Worm (Caenorhabditis elegans) whole organism, L3 larva: ENCODE data around the gene F56D6.13.
"Not testable (repeated sequence)": the region's sequence is repeated elsewhere in the genome, so short reads cannot be mapped to it uniquely, and the experiment has no call there.

Experiments used
- ZK546.5 ChIP-seq: sonication (generic microtip); optimal IDR thresholded peaks from 2 replicates; lab custom pipeline; 2017; ENCODE audit warnings: missing biosample characterization, missing genetic modification characterization
- aly-2 ChIP-seq: fragments of 150-350 bp; optimal IDR thresholded peaks from 2 replicates; lab custom pipeline; 2014; ENCODE audit warnings: missing biosample characterization, missing genetic modification characterization
- ceh-16 ChIP-seq: sonication (generic microtip); optimal IDR thresholded peaks from 2 replicates; lab custom pipeline; 2017; ENCODE audit warnings: missing biosample characterization, missing genetic modification characterization
- ceh-82 ChIP-seq: fragments of 150-350 bp; optimal IDR thresholded peaks from 2 replicates; lab custom pipeline; 2014; ENCODE audit warnings: missing biosample characterization, missing genetic modification characterization
- ceh-9 ChIP-seq: sonication (generic microtip); optimal IDR thresholded peaks from 2 replicates; lab custom pipeline; 2018; ENCODE audit warnings: missing biosample characterization, missing genetic modification characterization
- daf-12 ChIP-seq: fragments of 150-350 bp; optimal IDR thresholded peaks from 2 replicates; lab custom pipeline; 2014; ENCODE audit warnings: missing biosample characterization, missing genetic modification reagents, missing genetic modification characterization
- egl-27 ChIP-seq: sonication (generic microtip); optimal IDR thresholded peaks from 4 replicates; lab custom pipeline; 2017; ENCODE audit warnings: missing biosample characterization, missing genetic modification reagents, missing genetic modification characterization
- egl-5 ChIP-seq: fragments of 150-350 bp; optimal IDR thresholded peaks from 2 replicates; lab custom pipeline; 2017; ENCODE audit warnings: missing biosample characterization, missing genetic modification reagents, missing genetic modification characterization, inconsistent platforms
- fkh-2 ChIP-seq: fragments of 150-350 bp; optimal IDR thresholded peaks from 2 replicates; lab custom pipeline; 2014; ENCODE audit warnings: missing biosample characterization, missing genetic modification reagents, missing genetic modification characterization
- fos-1 ChIP-seq: fragments of 150-350 bp; optimal IDR thresholded peaks from 2 replicates; lab custom pipeline; 2014; ENCODE audit warnings: missing biosample characterization, missing genetic modification characterization
- hmg-11 ChIP-seq: sonication (generic microtip); optimal IDR thresholded peaks from 2 replicates; lab custom pipeline; 2016; ENCODE audit warnings: missing genetic modification characterization, missing compliant biosample characterization
- lin-15B ChIP-seq: fragments of 150-350 bp; optimal IDR thresholded peaks from 2 replicates; lab custom pipeline; 2014; ENCODE audit warnings: missing biosample characterization, missing genetic modification characterization
- lin-39 ChIP-seq: fragments of 150-350 bp; optimal IDR thresholded peaks from 2 replicates; lab custom pipeline; 2018; ENCODE audit warnings: missing biosample characterization, missing genetic modification reagents, missing genetic modification characterization
- mdl-1 ChIP-seq: fragments of 150-350 bp; optimal IDR thresholded peaks from 2 replicates; lab custom pipeline; 2014; ENCODE audit warnings: missing biosample characterization, missing genetic modification characterization
- mml-1 ChIP-seq: fragments of 150-350 bp; sonication (generic microtip); optimal IDR thresholded peaks from 3 replicates; lab custom pipeline; 2014; ENCODE audit warnings: missing biosample characterization, missing genetic modification characterization
- nhr-11 ChIP-seq: fragments of 150-350 bp; optimal IDR thresholded peaks from 2 replicates; lab custom pipeline; 2014; ENCODE audit warnings: missing biosample characterization, missing genetic modification characterization
- nhr-12 ChIP-seq: fragments of 150-350 bp; optimal IDR thresholded peaks from 2 replicates; lab custom pipeline; 2014; ENCODE audit warnings: missing biosample characterization, missing genetic modification characterization
- nhr-23 ChIP-seq: fragments of 150-350 bp; optimal IDR thresholded peaks from 2 replicates; lab custom pipeline; 2014; ENCODE audit warnings: missing biosample characterization, missing genetic modification reagents, missing genetic modification characterization
- nhr-237 ChIP-seq: fragments of 150-350 bp; optimal IDR thresholded peaks from 2 replicates; lab custom pipeline; 2014; ENCODE audit warnings: missing biosample characterization, missing genetic modification characterization
- nhr-28 ChIP-seq: fragments of 150-350 bp; optimal IDR thresholded peaks from 2 replicates; lab custom pipeline; 2014; ENCODE audit warnings: missing biosample characterization, missing genetic modification characterization
- nhr-43 ChIP-seq: sonication (generic microtip); optimal IDR thresholded peaks from 2 replicates; lab custom pipeline; 2016; ENCODE audit warnings: mild to moderate bottlenecking, missing genetic modification characterization, missing compliant biosample characterization; ENCODE audit not compliant: poor library complexity, severe bottlenecking
- nhr-67 ChIP-seq: fragments of 150-350 bp; optimal IDR thresholded peaks from 2 replicates; lab custom pipeline; 2014; ENCODE audit warnings: missing biosample characterization, missing genetic modification characterization
- nhr-76 ChIP-seq: fragments of 150-350 bp; sonication (generic microtip); optimal IDR thresholded peaks from 5 replicates; lab custom pipeline; 2014; ENCODE audit warnings: missing biosample characterization, missing genetic modification characterization
- nhr-77 ChIP-seq: fragments of 150-350 bp; optimal IDR thresholded peaks from 2 replicates; lab custom pipeline; 2014; ENCODE audit warnings: missing biosample characterization, missing genetic modification characterization
- pha-4 ChIP-seq: fragments of 150-350 bp; optimal IDR thresholded peaks from 2 replicates; lab custom pipeline; 2014; ENCODE audit warnings: missing biosample characterization, missing genetic modification reagents, missing genetic modification characterization
- pqm-1 ChIP-seq: fragments of 150-350 bp; optimal IDR thresholded peaks from 2 replicates; lab custom pipeline; 2017; ENCODE audit warnings: missing biosample characterization, missing genetic modification characterization, inconsistent platforms
- sea-2 ChIP-seq: fragments of 150-350 bp; sonication (generic microtip); optimal IDR thresholded peaks from 4 replicates; lab custom pipeline; 2014; ENCODE audit warnings: missing biosample characterization, missing genetic modification reagents, missing genetic modification characterization
- skn-1 ChIP-seq: fragments of 150-350 bp; optimal IDR thresholded peaks from 2 replicates; lab custom pipeline; 2014; ENCODE audit warnings: missing biosample characterization, missing genetic modification characterization
- unc-39 ChIP-seq: sonication (generic microtip); optimal IDR thresholded peaks from 4 replicates; lab custom pipeline; 2017; ENCODE audit warnings: missing biosample characterization, missing genetic modification characterization
- unc-62 ChIP-seq: fragments of 150-350 bp; sonication (generic microtip); optimal IDR thresholded peaks from 4 replicates; lab custom pipeline; 2014; ENCODE audit warnings: missing biosample characterization, missing genetic modification reagents, missing genetic modification characterization
- zag-1 ChIP-seq: fragments of 150-350 bp; optimal IDR thresholded peaks from 2 replicates; lab custom pipeline; 2014; ENCODE audit warnings: missing biosample characterization, missing genetic modification characterization
- ztf-11 ChIP-seq: fragments of 150-350 bp; optimal IDR thresholded peaks from 2 replicates; lab custom pipeline; 2014; ENCODE audit warnings: missing biosample characterization, missing genetic modification characterization
- ztf-4 ChIP-seq: fragments of 150-350 bp; optimal IDR thresholded peaks from 2 replicates; lab custom pipeline; 2014; ENCODE audit warnings: missing biosample characterization, missing genetic modification characterization

Gene F56D6.13

ce11 chrIV:3911848-3912247 is 2.6 kb downstream of the F56D6.13 start, which contains the start of gene F56D6.18:
Gene F56D6.18 (minus strand): TSS chrIV:3911948.
- TF ChIP-seq ceh-16, fos-1, nhr-12 (tag; lab: Kevin White, UChicago): not testable (repeated sequence)

DNA sequence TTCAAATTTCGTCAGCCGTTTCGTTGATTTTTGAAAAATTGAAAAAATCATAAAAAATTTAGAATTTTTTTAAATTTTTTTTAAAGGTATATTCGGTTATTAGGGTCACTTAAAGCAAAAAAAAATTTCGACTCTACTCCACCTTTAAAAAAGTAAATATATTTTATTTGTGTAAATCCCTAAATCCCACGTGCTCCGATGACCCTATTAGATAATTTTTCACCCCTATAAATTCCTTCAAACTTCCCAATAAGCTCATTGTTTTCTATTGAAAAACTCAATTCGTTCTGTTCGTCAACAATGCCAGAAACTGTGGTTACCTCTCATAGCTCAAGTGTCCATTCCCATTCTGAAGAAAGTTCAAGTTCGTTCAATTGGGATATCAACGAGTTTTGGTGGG is 3.4 kb downstream of the F56D6.13 start, which contains the start of gene F56D6.20:
TSS of gene F56D6.20 (plus strand) at position 301 of the 400 bp plus-strand sequence.
- TF ChIP-seq ztf-11 = no peak
- no peak for TF ChIP-seq ceh-9 (tag; lab: Kevin White, UChicago)
- no peak for TF ChIP-seq nhr-237 (tag; lab: Kevin White, UChicago)
- no peak for TF ChIP-seq lin-15B (tag; lab: Kevin White, UChicago)
- no peak for TF ChIP-seq skn-1 (tag; lab: Kevin White, UChicago)
- TF ChIP-seq, all 47 proteins: peak for 0

ce11 chrIV:3914462-3914861 is 5.2 kb downstream of the F56D6.13 start, which contains the start of gene F56D6.19:
Gene F56D6.19 (plus strand): TSS chrIV:3914762.
- TF ChIP-seq nhr-28 (tag; lab: Kevin White, UChicago) (no peak), nhr-43 (tag; lab: Kevin White, UChicago) (no peak), unc-62 (GFP tag; lab: Kevin White, UChicago) (no peak), unc-39 (tag; lab: Kevin White, UChicago) (no peak), hmg-11 (no peak)

DNA sequence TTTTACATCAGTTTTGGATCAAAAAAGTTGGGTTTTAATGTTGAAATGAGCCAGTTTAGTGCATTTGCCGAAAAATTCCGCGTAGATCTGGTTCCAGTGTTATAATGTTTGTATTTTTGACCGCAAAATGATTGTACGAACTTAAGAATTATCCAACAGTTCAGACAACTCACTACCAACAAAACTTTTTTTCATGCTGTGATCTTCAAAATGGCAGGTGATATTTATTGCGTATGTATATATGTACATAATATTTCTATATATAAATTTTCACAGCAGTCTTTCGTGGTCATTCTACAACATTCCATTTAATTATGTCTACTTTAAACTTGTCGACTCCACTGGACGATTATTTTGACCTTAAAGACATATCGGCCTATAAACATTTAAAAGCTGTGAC is 6.1 kb downstream of the F56D6.13 start, which contains the start of gene srz-20:
TSS of gene srz-20 (plus strand) at position 301 of the 400 bp plus-strand sequence.
- TF ChIP-seq skn-1 (tag; lab: Kevin White, UChicago) (no peak), egl-27 (no peak), nhr-237 (tag; lab: Kevin White, UChicago) (no peak), ZK546.5 (tag; lab: Kevin White, UChicago) (no peak), nhr-76 (tag; lab: Kevin White, UChicago) (no peak), ztf-4 (tag; lab: Kevin White, UChicago) (no peak), pqm-1 (tag; lab: Kevin White, UChicago) (no peak), pha-4 (tag; lab: Kevin White, UChicago) (no peak), zag-1 (tag; lab: Kevin White, UChicago) (no peak), unc-39 (tag; lab: Kevin White, UChicago) (no peak), daf-12 (tag; lab: Kevin White, UChicago) (no peak), lin-39 (tag; lab: Kevin White, UChicago) (no peak), nhr-43 (tag; lab: Kevin White, UChicago) (no peak)

- no peak for TF ChIP-seq nhr-28 (tag; lab: Kevin White, UChicago)
- TF ChIP-seq unc-62 (GFP tag; lab: Kevin White, UChicago) = no peak
- TF ChIP-seq nhr-77 (tag; lab: Kevin White, UChicago) = no peak
- no peak for TF ChIP-seq hmg-11
- TF ChIP-seq pqm-1 (tag; lab: Kevin White, UChicago) = no peak
- no peak for TF ChIP-seq egl-5 (tag; lab: Kevin White, UChicago)
- TF ChIP-seq lin-39 (tag; lab: Kevin White, UChicago) = no peak
- no peak for TF ChIP-seq mdl-1
- no peak for TF ChIP-seq nhr-11
- TF ChIP-seq skn-1 (tag; lab: Kevin White, UChicago) = no peak
- no peak for TF ChIP-seq fkh-2 (tag; lab: Kevin White, UChicago)
- no peak for TF ChIP-seq ceh-82
- TF ChIP-seq aly-2 (tag; lab: Kevin White, UChicago) = no peak
- TF ChIP-seq nhr-43 (tag; lab: Kevin White, UChicago) = no peak
- TF ChIP-seq nhr-76 (tag; lab: Kevin White, UChicago) = no peak
- TF ChIP-seq ztf-11 = no peak
These were observed 8.2 kb downstream of the F56D6.13 start, which contains the start of gene F56D6.14 for ce11 chrIV:3917405-3917804. Gene F56D6.14 (plus strand): TSS chrIV:3917705.

ce11 chrIV:3918160-3918559 is 8.9 kb downstream of the F56D6.13 start, which contains the start of gene F56D6.23:
Gene F56D6.23 (plus strand): TSS chrIV:3918460.
- TF ChIP-seq skn-1 (tag; lab: Kevin White, UChicago) (no peak), mml-1 (tag; lab: Kevin White, UChicago) (no peak), nhr-67 (tag; lab: Kevin White, UChicago) (no peak), ceh-82 (no peak), sea-2 (no peak), nhr-77 (tag; lab: Kevin White, UChicago) (no peak), nhr-23 (tag; lab: Kevin White, UChicago) (no peak), nhr-12 (tag; lab: Kevin White, UChicago) (no peak)
